Worm (Caenorhabditis elegans) whole organism, L1 larva: ENCODE measurements around the gene srp-3.

ENCODE experiments used
- C16A3.4 ChIP-seq: fragments of 150-350 bp; optimal IDR thresholded peaks from 2 replicates; lab custom pipeline; 2014; ENCODE audit warnings: missing biosample characterization, missing genetic modification characterization
- F16B12.6 ChIP-seq: fragments of 150-350 bp; optimal IDR thresholded peaks from 2 replicates; lab custom pipeline; 2014; ENCODE audit warnings: missing biosample characterization, missing genetic modification characterization
- blmp-1 ChIP-seq: fragments of 150-350 bp; optimal IDR thresholded peaks from 2 replicates; lab custom pipeline; 2014; ENCODE audit warnings: missing biosample characterization, missing genetic modification characterization
- ceh-82 ChIP-seq, 3 experiments: fragments of 150-350 bp in 1 of 3; sonication (generic microtip) in 2 of 3; optimal IDR thresholded peaks; 2 replicates each; lab custom pipeline; 2014 to 2017; ENCODE audit warnings: missing biosample characterization in 3 of 3, missing genetic modification characterization in 3 of 3
- ceh-88 ChIP-seq: fragments of 200-800 bp; sonication (Bioruptor generic); IDR thresholded peaks from 2 replicates; pipeline ENCODE4 v1.3.6; 2022; ENCODE audit warnings: missing genetic modification characterization, missing compliant biosample characterization
- dpl-1 ChIP-seq, 3 experiments: fragments of 150-350 bp in 2 of 3; sonication (generic microtip) in 1 of 3; optimal IDR thresholded peaks; 2 replicates each; lab custom pipeline; 2014 to 2017; ENCODE audit warnings: missing biosample characterization in 3 of 3, missing genetic modification characterization in 3 of 3, missing genetic modification reagents in 3 of 3
- dsc-1 ChIP-seq: sonication (generic microtip); optimal IDR thresholded peaks from 2 replicates; lab custom pipeline; 2016; ENCODE audit warnings: mild to moderate bottlenecking, missing genetic modification characterization, missing compliant biosample characterization
- efl-1 ChIP-seq, 4 experiments: fragments of 150-350 bp; optimal IDR thresholded peaks in 3 of 4; peaks in 1 of 4; 1 replicate in 1 of 4; 2 replicates in 3 of 4; lab custom pipeline; 2014; ENCODE audit warnings: missing biosample characterization in 2 of 4, missing genetic modification characterization in 2 of 4, missing genetic modification reagents in 2 of 4
- egl-13 ChIP-seq: sonication (generic microtip); optimal IDR thresholded peaks from 2 replicates; lab custom pipeline; 2016; ENCODE audit warnings: missing genotype, missing genetic modification reagents, missing genetic modification characterization, missing compliant biosample characterization
- egl-27 ChIP-seq, 2 experiments: fragments of 150-350 bp in 1 of 2; sonication (generic microtip); optimal IDR thresholded peaks; 3 replicates each; lab custom pipeline; 2017 to 2018; ENCODE audit warnings: missing biosample characterization in 2 of 2, missing genetic modification characterization in 2 of 2, missing genetic modification reagents in 2 of 2
- elt-3 ChIP-seq, 6 experiments: fragments of 150-350 bp in 1 of 6; sonication (generic microtip); optimal IDR thresholded peaks; 2 replicates each; lab custom pipeline; 2017 to 2018; ENCODE audit warnings: missing biosample characterization in 6 of 6, missing genetic modification characterization in 6 of 6, inconsistent platforms in 1 of 6
- fkh-8 ChIP-seq: sonication (generic microtip); optimal IDR thresholded peaks from 2 replicates; lab custom pipeline; 2016; ENCODE audit warnings: mild to moderate bottlenecking, missing genetic modification characterization, missing compliant biosample characterization
- grh-1 ChIP-seq: fragments of 200-800 bp; sonication (Bioruptor generic); IDR thresholded peaks from 2 replicates; pipeline ENCODE4 v1.3.6; 2022; ENCODE audit warnings: missing genetic modification reagents, missing genetic modification characterization, missing compliant biosample characterization
- hlh-17 ChIP-seq: fragments of 200-800 bp; sonication (Bioruptor generic); optimal IDR thresholded peaks from 2 replicates; lab custom pipeline; 2018; ENCODE audit warnings: missing genetic modification characterization, mild to moderate bottlenecking, missing compliant biosample characterization, moderate library complexity, borderline replicate concordance
- hlh-4 ChIP-seq: sonication (generic microtip); optimal IDR thresholded peaks from 2 replicates; lab custom pipeline; 2016; ENCODE audit warnings: mild to moderate bottlenecking, missing genetic modification characterization, missing compliant biosample characterization
- jun-1 ChIP-seq: fragments of 150-350 bp; optimal IDR thresholded peaks from 2 replicates; lab custom pipeline; 2014; ENCODE audit warnings: missing biosample characterization, missing genetic modification reagents, missing genetic modification characterization
- lin-14 ChIP-seq: fragments of 200-800 bp; sonication (Bioruptor generic); optimal IDR thresholded peaks from 2 replicates; lab custom pipeline; 2018; ENCODE audit warnings: mild to moderate bottlenecking, missing genetic modification characterization, moderate library complexity, missing compliant biosample characterization
- lin-15B ChIP-seq: fragments of 150-350 bp; sonication (generic microtip); optimal IDR thresholded peaks from 3 replicates; lab custom pipeline; 2014; ENCODE audit warnings: missing biosample characterization, missing genetic modification characterization
- lin-35 ChIP-seq, 2 experiments: fragments of 150-350 bp; optimal IDR thresholded peaks; 2 replicates each; lab custom pipeline; 2014; ENCODE audit warnings: missing biosample characterization in 2 of 2, missing genetic modification characterization in 2 of 2, missing genetic modification reagents in 2 of 2
- lsy-2 ChIP-seq, 2 experiments: fragments of 150-350 bp; optimal IDR thresholded peaks; 2 replicates each; lab custom pipeline; 2014; ENCODE audit warnings: missing biosample characterization in 2 of 2, missing genetic modification characterization in 2 of 2
- mab-9 ChIP-seq: fragments of 200-800 bp; sonication (Bioruptor generic); IDR thresholded peaks from 2 replicates; pipeline ENCODE4 v1.3.6; 2022; ENCODE audit warnings: missing genetic modification reagents, missing genetic modification characterization, missing compliant biosample characterization
- mep-1 ChIP-seq: fragments of 150-350 bp; optimal IDR thresholded peaks from 2 replicates; lab custom pipeline; 2014; ENCODE audit warnings: missing biosample characterization, missing genetic modification characterization
- nhr-12 ChIP-seq: sonication (generic microtip); optimal IDR thresholded peaks from 2 replicates; lab custom pipeline; 2017; ENCODE audit warnings: missing biosample characterization, missing genetic modification characterization
- nhr-237 ChIP-seq: fragments of 150-350 bp; optimal IDR thresholded peaks from 2 replicates; lab custom pipeline; 2014; ENCODE audit warnings: missing biosample characterization, missing genetic modification characterization
- nhr-47 ChIP-seq: sonication (generic microtip); optimal IDR thresholded peaks from 2 replicates; lab custom pipeline; 2016; ENCODE audit warnings: mild to moderate bottlenecking, missing genetic modification characterization, moderate library complexity, missing compliant biosample characterization
- nhr-71 ChIP-seq: sonication (generic microtip); optimal IDR thresholded peaks from 2 replicates; lab custom pipeline; 2016; ENCODE audit warnings: mild to moderate bottlenecking, missing genetic modification characterization, moderate library complexity, missing compliant biosample characterization
- nhr-85 ChIP-seq: sonication (generic microtip); peaks from one replicate; lab custom pipeline; 2016; ENCODE audit warnings: missing genetic modification characterization, inconsistent platforms, missing compliant biosample characterization
- nhr-90 ChIP-seq: sonication (generic microtip); optimal IDR thresholded peaks from 2 replicates; lab custom pipeline; 2016; ENCODE audit warnings: mild to moderate bottlenecking, missing genetic modification characterization, missing compliant biosample characterization; ENCODE audit not compliant: poor library complexity
- pax-3 ChIP-seq: fragments of 200-800 bp; sonication (Bioruptor generic); optimal IDR thresholded peaks from 2 replicates; lab custom pipeline; 2018; ENCODE audit warnings: mild to moderate bottlenecking, missing genetic modification characterization, moderate library complexity, missing compliant biosample characterization
- rnt-1 ChIP-seq: sonication (generic microtip); optimal IDR thresholded peaks from 2 replicates; lab custom pipeline; 2016; ENCODE audit warnings: mild to moderate bottlenecking, missing genetic modification characterization, moderate library complexity, missing compliant biosample characterization
- snpc-4 ChIP-seq: fragments of 150-350 bp; optimal IDR thresholded peaks from 2 replicates; lab custom pipeline; 2014; ENCODE audit warnings: missing biosample characterization, missing genetic modification characterization
- snu-23 ChIP-seq: sonication (generic microtip); optimal IDR thresholded peaks from 2 replicates; lab custom pipeline; 2016; ENCODE audit warnings: missing genetic modification characterization, missing compliant biosample characterization
- unc-130 ChIP-seq: fragments of 150-350 bp; optimal IDR thresholded peaks from 2 replicates; lab custom pipeline; 2017; ENCODE audit warnings: missing biosample characterization, missing genetic modification characterization, inconsistent platforms
- unc-30 ChIP-seq: sonication (generic microtip); optimal IDR thresholded peaks from 2 replicates; lab custom pipeline; 2017; ENCODE audit warnings: missing biosample characterization, missing genetic modification characterization
- unc-62 ChIP-seq: fragments of 150-350 bp; optimal IDR thresholded peaks from 2 replicates; lab custom pipeline; 2014; ENCODE audit warnings: missing biosample characterization, missing genetic modification reagents, missing genetic modification characterization
- unc-86 ChIP-seq: sonication (generic microtip); optimal IDR thresholded peaks from 2 replicates; lab custom pipeline; 2016; ENCODE audit warnings: missing genetic modification characterization, missing compliant biosample characterization
- unc-98 ChIP-seq: fragments of 200-800 bp; sonication (Bioruptor generic); IDR thresholded peaks from 2 replicates; pipeline ENCODE4 v1.3.6; 2022; ENCODE audit warnings: missing genetic modification characterization, missing compliant biosample characterization
- zag-1 ChIP-seq: fragments of 150-350 bp; optimal IDR thresholded peaks from 2 replicates; lab custom pipeline; 2014; ENCODE audit warnings: missing biosample characterization, missing genetic modification characterization
- zip-4 ChIP-seq: fragments of 200-800 bp; sonication (Bioruptor generic); optimal IDR thresholded peaks from 2 replicates; lab custom pipeline; 2018; ENCODE audit warnings: mild to moderate bottlenecking, missing genetic modification characterization, moderate library complexity, missing compliant biosample characterization
- ztf-11 ChIP-seq, 2 experiments: sonication (generic microtip); optimal IDR thresholded peaks; 2 replicates each; lab custom pipeline; 2016 to 2017; ENCODE audit warnings: missing genetic modification characterization in 2 of 2, missing biosample characterization in 1 of 2, missing compliant biosample characterization in 1 of 2

Gene srp-3

ce11 chrV:1886997-1887396 lies 21.6 kb upstream of the srp-3 start:
- TF ChIP-seq unc-130 (tag; lab: Kevin White, UChicago) (no peak), lin-14 (GFP tag; lab: Kevin White, UChicago) (peak; percentile 81)

- TF ChIP-seq mab-9: no peak
- TF ChIP-seq unc-30 (tag; lab: Kevin White, UChicago): no peak
- TF ChIP-seq lin-14 (GFP tag; lab: Kevin White, UChicago): peak; percentile 35
- TF ChIP-seq, all 84 proteins: peak for 1
Measured at ce11 chrV:1888299-1888698, 20.3 kb upstream of the srp-3 start.

ce11 chrV:1889996-1890395 lies 18.6 kb upstream of the srp-3 start:
- TF ChIP-seq lin-14 (GFP tag; lab: Kevin White, UChicago) (peak; percentile 81), rnt-1 (peak; percentile 16), egl-27 (tag; optimal IDR thresholded peaks at IDR 0.05; lab: Kevin White, UChicago) (no peak), fkh-8 (tag; lab: Kevin White, UChicago) (peak; percentile 1)
- TF ChIP-seq, all 84 proteins: peak for 3

- TF ChIP-seq nhr-237 (tag; lab: Kevin White, UChicago): no peak
- TF ChIP-seq unc-86 (tag; lab: Kevin White, UChicago): no peak
- TF ChIP-seq mep-1: peak; percentile 23
- peak; percentile 18 for TF ChIP-seq C16A3.4 (tag; lab: Kevin White, UChicago)
- no peak for TF ChIP-seq unc-98
- TF ChIP-seq jun-1 (tag; lab: Kevin White, UChicago): no peak
- no peak for TF ChIP-seq ztf-11 (tag; optimal IDR thresholded peaks at IDR 0.05; lab: Kevin White, UChicago)
- TF ChIP-seq zag-1 (tag; lab: Kevin White, UChicago): no peak
- no peak for TF ChIP-seq dsc-1 (tag; lab: Kevin White, UChicago)
- no peak for TF ChIP-seq hlh-17 (GFP tag; lab: Kevin White, UChicago)
- no peak for TF ChIP-seq hlh-4
- TF ChIP-seq ceh-82 (tag; optimal IDR thresholded peaks at IDR 0.05; lab: Kevin White, UChicago): peak in 1 of 3 experiments; percentile 13
- TF ChIP-seq pax-3 (tag; lab: Kevin White, UChicago): no peak
- TF ChIP-seq F16B12.6 (tag; lab: Kevin White, UChicago): peak; percentile 81
- no peak for TF ChIP-seq lin-15B (tag; lab: Kevin White, UChicago)
- TF ChIP-seq nhr-90: no peak
- TF ChIP-seq zip-4 (GFP tag; lab: Kevin White, UChicago): no peak
- TF ChIP-seq lsy-2 (tag; optimal IDR thresholded peaks at IDR 0.05; lab: Kevin White, UChicago): peak; percentile 37 to 93
- TF ChIP-seq unc-62 (GFP tag; lab: Kevin White, UChicago): no peak
- peak; percentile 74 to 85 for TF ChIP-seq efl-1 (optimal IDR thresholded peaks at IDR 0.05; lab: Kevin White, UChicago)
- peak; percentile 88 to 98 for TF ChIP-seq efl-1 (GFP tag; optimal IDR thresholded peaks at IDR 0.05 in 1 of 2; lab: Kevin White, UChicago)
- TF ChIP-seq nhr-47 (tag; lab: Kevin White, UChicago): peak; percentile 34
- TF ChIP-seq egl-13: no peak
- peak; percentile 98 for TF ChIP-seq blmp-1 (tag; lab: Kevin White, UChicago)
- peak; percentile 14 for TF ChIP-seq snu-23 (GFP tag; lab: Kevin White, UChicago)
- TF ChIP-seq lin-35 (GFP tag; optimal IDR thresholded peaks at IDR 0.05; lab: Kevin White, UChicago): peak; percentile 78 to 93
- TF ChIP-seq nhr-71 (tag; lab: Kevin White, UChicago): peak; percentile 36
- peak; percentile 71 to 90 (median 84) for TF ChIP-seq dpl-1 (GFP tag; optimal IDR thresholded peaks at IDR 0.05; lab: Kevin White, UChicago)
- no peak for TF ChIP-seq elt-3 (tag; optimal IDR thresholded peaks at IDR 0.05; lab: Kevin White, UChicago)
- TF ChIP-seq grh-1 (GFP tag; lab: Robert Waterston, UW): peak; percentile 61; the same call in 1 of the 2 replicates
- no peak for TF ChIP-seq snpc-4 (tag; lab: Kevin White, UChicago)
- TF ChIP-seq ceh-88 (GFP tag; lab: Robert Waterston, UW): no peak
- TF ChIP-seq rnt-1: no peak
- TF ChIP-seq nhr-12 (tag; lab: Kevin White, UChicago): no peak
- TF ChIP-seq nhr-85 (tag; lab: Kevin White, UChicago): peak; percentile 76
- TF ChIP-seq fkh-8 (tag; lab: Kevin White, UChicago): no peak
Measured at ce11 chrV:1892567-1893277, 15.9 kb upstream of the srp-3 start, which contains the start of gene zig-11. zig-11 (minus strand) TSS chrV:1892939.
